Worm (Caenorhabditis elegans): ENCODE measurements around the gene Y73B6BL.270.

DNA sequence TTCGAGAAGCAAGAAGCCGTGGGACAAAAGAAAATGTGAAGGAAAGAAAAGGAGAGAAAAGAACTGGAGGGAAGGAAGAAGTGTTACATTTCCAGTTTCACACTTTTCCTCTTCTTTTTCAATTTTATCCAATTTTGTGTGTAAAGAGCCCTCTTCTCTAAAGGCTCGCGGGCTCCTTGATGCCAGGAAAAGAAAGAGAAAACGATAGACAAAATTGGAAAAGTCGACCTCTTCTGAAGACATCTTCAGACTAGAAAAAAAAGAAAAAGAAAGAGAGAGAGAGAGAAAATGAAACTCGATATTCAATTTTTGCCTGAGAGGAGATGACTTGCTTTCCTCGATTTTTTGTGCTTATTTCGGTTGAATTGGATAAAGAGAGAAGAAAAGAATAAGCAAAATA is 19.9 kb downstream of the Y73B6BL.270 start:
- TF ChIP-seq nhr-11 (tag; optimal IDR thresholded peaks at IDR 0.05) (no peak), lsy-2 (tag; optimal IDR thresholded peaks at IDR 0.05) (no peak), elt-1 (tag; optimal IDR thresholded peaks at IDR 0.05) (no peak), snpc-4 (tag; optimal IDR thresholded peaks at IDR 0.05) (no peak), nhr-12 (tag; optimal IDR thresholded peaks at IDR 0.05) (no peak), ceh-16 (tag; optimal IDR thresholded peaks at IDR 0.05) (no peak), ama-1 (optimal IDR thresholded peaks at IDR 0.05) (no peak), elt-3 (tag; optimal IDR thresholded peaks at IDR 0.05) (no peak), zag-1 (tag; optimal IDR thresholded peaks at IDR 0.05) (no peak), lin-13 (GFP tag; optimal IDR thresholded peaks at IDR 0.05) (no peak), nhr-25 (tag; optimal IDR thresholded peaks at IDR 0.05) (no peak), lin-11 (tag; optimal IDR thresholded peaks at IDR 0.05) (no peak), aly-2 (tag; optimal IDR thresholded peaks at IDR 0.05) (no peak)

Measured in whole organism, L2 larva.